Worm (Caenorhabditis elegans): ENCODE data around the gene pitr-2.

The pitr-2 gene

DNA sequence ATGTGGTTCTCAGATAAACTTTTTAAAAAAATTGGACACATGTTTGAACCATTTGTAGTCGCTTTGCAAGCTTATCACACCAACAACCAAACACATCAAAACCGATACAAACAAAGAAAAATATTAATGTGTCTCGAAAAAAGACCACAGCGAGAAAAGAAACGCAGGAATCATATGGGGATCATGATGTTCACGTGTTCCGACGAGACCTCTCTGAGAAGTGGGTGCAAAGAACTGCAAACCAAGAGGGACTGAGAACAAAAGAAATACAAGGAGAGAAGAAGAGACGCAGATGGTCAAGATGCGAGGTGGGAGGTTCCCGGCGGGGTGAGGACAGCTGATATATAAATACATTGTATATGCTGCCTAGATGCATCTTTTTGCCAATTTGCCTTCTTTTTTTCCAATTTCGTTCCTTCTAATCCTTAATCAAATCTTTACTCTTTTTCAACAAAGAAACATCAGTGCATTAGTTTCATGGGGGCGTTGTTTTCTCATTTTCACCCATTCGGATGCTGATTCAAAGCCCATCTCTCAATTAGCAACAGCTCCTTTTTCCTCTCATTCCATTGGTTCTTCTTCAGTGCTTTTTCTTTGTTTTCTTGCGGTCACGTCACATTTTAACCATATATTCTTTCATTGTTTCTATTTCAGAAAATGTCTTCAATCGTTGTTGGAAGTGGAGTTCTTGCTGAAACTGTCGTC is 41.8 kb downstream of the pitr-2 start, which contains the start of gene F21C10.10 (continued):
- peak; percentile 31 for TF ChIP-seq zip-2 (tag; optimal IDR thresholded peaks at IDR 0.05)
- TF ChIP-seq tra-1 (GFP tag; IDR thresholded peaks at IDR 0.05) = peak; percentile 94
- peak; percentile 99 for TF ChIP-seq aha-1 (tag)
- peak; percentile 63 for TF ChIP-seq ztf-7 (tag; optimal IDR thresholded peaks at IDR 0.05)
- no peak for TF ChIP-seq ztf-11 (tag; optimal IDR thresholded peaks at IDR 0.05)
- TF ChIP-seq ceh-20 (GFP tag; IDR thresholded peaks at IDR 0.05) = peak; percentile 92
- TF ChIP-seq nhr-77 (tag; optimal IDR thresholded peaks at IDR 0.05) = peak; percentile 87
- peak; percentile 45 for TF ChIP-seq lin-38 (GFP tag; IDR thresholded peaks at IDR 0.05)
- peak; percentile 85 for TF ChIP-seq nhr-10 (tag; optimal IDR thresholded peaks at IDR 0.05)
- TF ChIP-seq nhr-48 (tag; optimal IDR thresholded peaks at IDR 0.05) = peak; percentile 99
- TF ChIP-seq dpl-1 (GFP tag; optimal IDR thresholded peaks at IDR 0.05) = peak; percentile 56
- peak; percentile 50 for TF ChIP-seq lin-13 (GFP tag; optimal IDR thresholded peaks at IDR 0.05)
- TF ChIP-seq ceh-32 (tag; optimal IDR thresholded peaks at IDR 0.05; ENCODE audit: poor library complexity) = no peak
- peak; percentile 76 for TF ChIP-seq pha-4 (GFP tag; IDR thresholded peaks at IDR 0.05)
- TF ChIP-seq pha-4 (tag; optimal IDR thresholded peaks at IDR 0.05) = peak; percentile 60
- TF ChIP-seq arid-1 (GFP tag; conservative IDR thresholded peaks at IDR 0.05) = 0 out of 2 replicates have a peak, but pooled peaks have one; percentile 8
- TF ChIP-seq nhr-102 (tag; optimal IDR thresholded peaks at IDR 0.05) = peak; percentile 93
- TF ChIP-seq spr-1 (tag; optimal IDR thresholded peaks at IDR 0.05) = peak; percentile 78
- TF ChIP-seq php-3 (GFP tag; IDR thresholded peaks at IDR 0.05) = peak; percentile 86
- peak; percentile 98 for TF ChIP-seq nhr-28 (tag; optimal IDR thresholded peaks at IDR 0.05)
- TF ChIP-seq egl-27 (tag; optimal IDR thresholded peaks at IDR 0.05) = no peak
- TF ChIP-seq lin-39 (tag; optimal IDR thresholded peaks at IDR 0.05) = no peak
- TF ChIP-seq set-16 (GFP tag; IDR thresholded peaks at IDR 0.05) = peak; percentile 59
- TF ChIP-seq dmd-6 (GFP tag; IDR thresholded peaks at IDR 0.05) = peak; percentile 99

DNA sequence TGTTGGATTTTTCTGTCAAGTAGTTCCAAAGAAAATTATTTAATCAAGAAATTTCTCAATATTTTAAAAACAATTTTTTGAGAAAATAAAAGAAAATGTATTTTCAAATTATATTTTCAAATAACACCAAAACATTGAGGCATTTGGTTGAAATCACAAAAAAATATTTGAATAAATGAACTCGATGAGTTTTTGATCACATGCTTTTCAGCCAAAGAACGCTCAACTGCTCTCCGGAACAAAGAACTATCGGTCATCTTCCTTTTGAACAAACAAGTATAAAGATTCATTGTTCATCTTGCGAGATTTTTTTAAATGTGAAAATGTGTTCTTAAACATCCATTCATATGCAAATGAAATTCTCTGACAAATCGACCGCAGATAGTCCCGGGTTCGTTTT is 42.5 kb downstream of the pitr-2 start:
- TF ChIP-seq ama-1 (optimal IDR thresholded peaks at IDR 0.05) = no peak
- TF ChIP-seq fos-1 (tag; optimal IDR thresholded peaks at IDR 0.05) = no peak
- TF ChIP-seq hif-1 (tag; optimal IDR thresholded peaks at IDR 0.05) = no peak
- TF ChIP-seq madf-5 (GFP tag; IDR thresholded peaks at IDR 0.05) = no peak
- no peak for TF ChIP-seq ceh-32 (tag; optimal IDR thresholded peaks at IDR 0.05; ENCODE audit: poor library complexity)
- no peak for TF ChIP-seq snpc-1.2 (GFP tag; IDR thresholded peaks at IDR 0.05)
- TF ChIP-seq zfp-2 (tag; optimal IDR thresholded peaks at IDR 0.05) = no peak
- no peak for TF ChIP-seq nhr-10 (tag; optimal IDR thresholded peaks at IDR 0.05)
- TF ChIP-seq unc-39 (tag; optimal IDR thresholded peaks at IDR 0.05) = no peak
- TF ChIP-seq F26F4.8 (GFP tag; conservative IDR thresholded peaks at IDR 0.05) = no peak
- TF ChIP-seq zfp-3 (GFP tag; conservative IDR thresholded peaks at IDR 0.05) = no peak
- TF ChIP-seq nhr-41 (GFP tag; IDR thresholded peaks at IDR 0.05) = no peak
- TF ChIP-seq ceh-82 (tag; optimal IDR thresholded peaks at IDR 0.05) = no peak
- TF ChIP-seq jun-1 (tag; optimal IDR thresholded peaks at IDR 0.05) = no peak
- no peak for TF ChIP-seq pha-4 (GFP tag; IDR thresholded peaks at IDR 0.05)
- TF ChIP-seq pha-4 (tag; optimal IDR thresholded peaks at IDR 0.05) = no peak
- TF ChIP-seq ztf-11 (tag; optimal IDR thresholded peaks at IDR 0.05) = no peak
- peak in 1 of 2 experiments; percentile 12 for TF ChIP-seq unc-62 (GFP tag; optimal IDR thresholded peaks at IDR 0.05 in 1 of 2)
- TF ChIP-seq unc-62 (tag; optimal IDR thresholded peaks at IDR 0.05) = no peak
- no peak for TF ChIP-seq duxl-1 (tag; optimal IDR thresholded peaks at IDR 0.05; ENCODE audit: poor library complexity)
- no peak for TF ChIP-seq nhr-111 (GFP tag; optimal IDR thresholded peaks at IDR 0.05)
- TF ChIP-seq mxl-2 (GFP tag; conservative IDR thresholded peaks at IDR 0.05) = no peak
- TF ChIP-seq mdl-1 (tag; optimal IDR thresholded peaks at IDR 0.05) = no peak
- TF ChIP-seq dve-1 (tag; optimal IDR thresholded peaks at IDR 0.05; ENCODE audit: insufficient read depth) = peak; percentile 39
- TF ChIP-seq egl-43 (GFP tag; IDR thresholded peaks at IDR 0.05) = no peak
- TF ChIP-seq nhr-237 (tag; optimal IDR thresholded peaks at IDR 0.05) = no peak
- TF ChIP-seq ZK546.5 (tag; optimal IDR thresholded peaks at IDR 0.05) = no peak
- TF ChIP-seq zip-2 (tag; optimal IDR thresholded peaks at IDR 0.05) = no peak
- TF ChIP-seq lin-39 (tag; optimal IDR thresholded peaks at IDR 0.05) = no peak
- TF ChIP-seq saeg-2 (GFP tag; IDR thresholded peaks at IDR 0.05) = no peak
- TF ChIP-seq T26A8.4 (GFP tag; IDR thresholded peaks at IDR 0.05) = no peak
- no peak for TF ChIP-seq nhr-48 (tag; optimal IDR thresholded peaks at IDR 0.05)
- peak; percentile 15; the same call in 1 of the 2 replicates for TF ChIP-seq dmd-6 (GFP tag; IDR thresholded peaks at IDR 0.05)
- no peak for TF ChIP-seq nhr-42 (GFP tag; IDR thresholded peaks at IDR 0.05)
- TF ChIP-seq lim-7 (GFP tag; IDR thresholded peaks at IDR 0.05) = no peak
